Fruit fly (Drosophila melanogaster): Measurements from ENCODE around the gene Zcchc7.

Zcchc7 gene

DNA sequence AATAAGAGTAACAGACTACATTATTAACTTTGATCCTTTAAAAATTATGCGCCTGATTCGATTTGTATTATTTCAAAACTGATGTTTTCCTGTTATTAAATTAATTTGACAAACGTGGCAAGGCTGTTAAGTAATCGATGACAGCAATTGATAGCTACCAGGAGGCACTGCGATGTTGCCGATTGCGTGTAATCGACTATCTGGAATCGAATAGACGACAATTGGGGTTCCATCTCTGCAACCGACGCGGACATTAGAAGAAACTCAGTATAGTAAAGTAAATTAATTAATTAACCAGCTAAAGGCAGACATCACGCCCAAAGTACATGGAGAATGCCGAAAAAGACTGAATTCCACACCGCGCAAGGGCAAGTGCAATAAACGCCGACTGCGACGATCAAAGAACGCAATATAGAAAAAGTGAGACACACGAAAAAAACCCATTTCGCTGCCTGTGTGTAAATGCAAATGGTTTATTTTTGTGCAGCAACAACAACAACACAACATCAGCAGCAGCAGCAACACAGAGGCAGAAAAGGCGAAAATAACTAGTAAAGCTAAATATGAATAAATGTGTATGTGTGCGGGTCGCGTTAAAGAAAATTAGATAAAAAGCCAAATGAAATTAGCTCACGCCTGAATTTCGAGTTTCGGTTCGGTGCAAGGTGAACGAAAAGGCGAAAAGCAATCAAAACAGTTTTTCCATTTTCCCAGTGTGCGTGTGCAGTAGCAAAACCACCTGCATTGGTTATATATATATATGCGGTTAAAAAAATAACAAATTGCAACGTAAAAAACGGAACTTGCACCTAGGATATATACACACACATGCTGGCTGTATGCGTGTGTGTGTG lies 8.6 kb downstream of the Zcchc7 start, which contains the start of gene sina (continued):
- TF ChIP-seq CG11085 (GFP tag; IDR thresholded peaks at IDR 0.05) (no peak), Mes4 (GFP tag; optimal IDR thresholded peaks at IDR 0.05) (no peak), CG12942 (GFP tag; optimal IDR thresholded peaks at IDR 0.05) (no peak), Hr3 (GFP tag; optimal IDR thresholded peaks at IDR 0.05) (no peak), CG11696 (GFP tag; IDR thresholded peaks at IDR 0.05) (no peak), ind (GFP tag; optimal IDR thresholded peaks at IDR 0.05) (no peak), TFAM (GFP tag; optimal IDR thresholded peaks at IDR 0.05) (no peak), CG34422 (GFP tag; IDR thresholded peaks at IDR 0.05) (peak; percentile 54; the same call in 1 of the 3 replicates), Hr39 (optimal IDR thresholded peaks at IDR 0.05) (no peak), CG13123 (GFP tag; optimal IDR thresholded peaks at IDR 0.05) (no peak), gro (GFP tag; optimal IDR thresholded peaks at IDR 0.05) (no peak), CG3726 (GFP tag; IDR thresholded peaks at IDR 0.05) (no peak), C15 (GFP tag; IDR thresholded peaks at IDR 0.05) (no peak), CHES-1-like (GFP tag; optimal IDR thresholded peaks at IDR 0.05) (peak; percentile 35), NFAT (GFP tag; IDR thresholded peaks at IDR 0.05) (no peak), CG10147 (GFP tag; optimal IDR thresholded peaks at IDR 0.05) (no peak), Fer1 (GFP tag; optimal IDR thresholded peaks at IDR 0.05) (peak; percentile 17), H15 (GFP tag; IDR thresholded peaks at IDR 0.05) (no peak), CG8281 (tag; optimal IDR thresholded peaks at IDR 0.05) (no peak), MTF-1 (GFP tag; optimal IDR thresholded peaks at IDR 0.05; ENCODE audit: borderline replicate concordance) (no peak), B-H1 (GFP tag; IDR thresholded peaks at IDR 0.05) (no peak), sc (optimal IDR thresholded peaks at IDR 0.05) (no peak), sc (GFP tag; optimal IDR thresholded peaks at IDR 0.05) (no peak), tap (tag; optimal IDR thresholded peaks at IDR 0.05) (no peak), slp2 (GFP tag; optimal IDR thresholded peaks at IDR 0.05) (no peak), run (tag; optimal IDR thresholded peaks at IDR 0.05) (no peak), pho (GFP tag; optimal IDR thresholded peaks at IDR 0.05) (no peak), jing (GFP tag; optimal IDR thresholded peaks at IDR 0.05) (no peak), Trl (optimal IDR thresholded peaks at IDR 0.05) (no peak), Trl (GFP tag; optimal IDR thresholded peaks at IDR 0.05) (no peak), CG34376 (GFP tag; optimal IDR thresholded peaks at IDR 0.05) (peak; percentile 5), so (GFP tag; IDR thresholded peaks at IDR 0.05) (no peak), CG7745 (tag; optimal IDR thresholded peaks at IDR 0.05) (peak; percentile 93), ci (GFP tag; IDR thresholded peaks at IDR 0.05) (no peak; the same call in 2 of the 3 replicates), tio (GFP tag; optimal IDR thresholded peaks at IDR 0.05) (no peak), CG9609 (GFP tag; optimal IDR thresholded peaks at IDR 0.05) (no peak), ranshi (GFP tag; IDR thresholded peaks at IDR 0.05) (no peak), NfI (GFP tag; optimal IDR thresholded peaks at IDR 0.05) (peak; percentile 9), wor (GFP tag; IDR thresholded peaks at IDR 0.05) (no peak), CG10366 (GFP tag; IDR thresholded peaks at IDR 0.05) (no peak), scrt (GFP tag; optimal IDR thresholded peaks at IDR 0.05) (no peak), CG9215 (GFP tag; IDR thresholded peaks at IDR 0.05) (no peak), btn (GFP tag; optimal IDR thresholded peaks at IDR 0.05) (no peak), CG43689 (GFP tag; IDR thresholded peaks at IDR 0.05) (no peak), Oaz (GFP tag; IDR thresholded peaks at IDR 0.05) (no peak), amos (GFP tag; IDR thresholded peaks at IDR 0.05; ENCODE audit: partially characterized antibody) (peak; percentile 82), Ssrp (tag; optimal IDR thresholded peaks at IDR 0.05) (no peak), Tbp (GFP tag; optimal IDR thresholded peaks at IDR 0.05) (no peak), Myb (GFP tag; optimal IDR thresholded peaks at IDR 0.05) (peak; percentile 72), gsb-n (tag; optimal IDR thresholded peaks at IDR 0.05) (no peak), Fer2 (tag; optimal IDR thresholded peaks at IDR 0.05) (no peak), nerfin-2 (GFP tag; IDR thresholded peaks at IDR 0.05; ENCODE audit: partially characterized antibody) (peak; percentile 78)

Measured in whole organism, embryonic.